Worm (Caenorhabditis elegans) whole organism, mixed stage, embryonic: Measurements from ENCODE around the gene mlck-1.

Source experiments
- ces-1 ChIP-seq: fragments of 150-350 bp; optimal IDR thresholded peaks from 2 replicates; lab custom pipeline; 2014; ENCODE audit warnings: missing biosample characterization, missing genetic modification reagents, missing genetic modification characterization
- unc-62 ChIP-seq: fragments of 150-350 bp; optimal IDR thresholded peaks from 2 replicates; lab custom pipeline; 2014; ENCODE audit warnings: missing biosample characterization, missing genetic modification reagents, missing genetic modification characterization

- TF ChIP-seq unc-62 (GFP tag; lab: Kevin White, UChicago) (no peak), ces-1 (GFP tag; lab: Kevin White, UChicago) (no peak)
Measured at ce11 chrX:10047325-10047724, 22.3 kb downstream of the mlck-1 start, which contains the start of gene ZC374.2.
